Worm (Caenorhabditis elegans) whole organism, young adult: ENCODE measurements around the gene F35D2.1.

Experiments used
- B0035.1 ChIP-seq: sonication (generic microtip); optimal IDR thresholded peaks from 2 replicates; lab custom pipeline; 2016; ENCODE audit warnings: missing genetic modification characterization, mild to moderate bottlenecking, missing compliant biosample characterization, missing genotype, missing genetic modification reagents
- B0261.1 ChIP-seq: sonication (generic microtip); optimal IDR thresholded peaks from 2 replicates; lab custom pipeline; 2016; ENCODE audit warnings: mild to moderate bottlenecking, missing genetic modification characterization, moderate library complexity, missing compliant biosample characterization
- D2030.7 ChIP-seq: fragments of 200-800 bp; sonication (Bioruptor generic); IDR thresholded peaks from 2 replicates; pipeline ENCODE4 v1.3.6; 2022; ENCODE audit warnings: missing genetic modification reagents, missing genetic modification characterization, missing compliant biosample characterization
- F22D6.2 ChIP-seq: sonication (generic microtip); optimal IDR thresholded peaks from 2 replicates; lab custom pipeline; 2016; ENCODE audit warnings: mild to moderate bottlenecking, missing genetic modification characterization, missing compliant biosample characterization
- F37B4.10 ChIP-seq: fragments of 200-800 bp; sonication (Bioruptor generic); IDR thresholded peaks from 2 replicates; pipeline ENCODE4 v1.3.6; 2022; ENCODE audit warnings: missing genetic modification characterization, missing compliant biosample characterization
- F52B5.7 ChIP-seq: sonication (generic microtip); optimal IDR thresholded peaks from 2 replicates; lab custom pipeline; 2016; ENCODE audit warnings: mild to moderate bottlenecking, missing genetic modification characterization, missing compliant biosample characterization
- F55B11.4 ChIP-seq: sonication (generic microtip); optimal IDR thresholded peaks from 2 replicates; lab custom pipeline; 2016; ENCODE audit warnings: missing compliant biosample characterization, missing genetic modification characterization, borderline replicate concordance; ENCODE audit not compliant: insufficient read depth
- F57A8.1 ChIP-seq: fragments of 200-800 bp; sonication (Bioruptor generic); optimal IDR thresholded peaks from 2 replicates; lab custom pipeline; 2018; ENCODE audit warnings: mild to moderate bottlenecking, missing genetic modification characterization, moderate library complexity, missing compliant biosample characterization
- Y53F4B.3 ChIP-seq: fragments of 200-800 bp; sonication (Bioruptor generic); IDR thresholded peaks from 2 replicates; pipeline ENCODE4 v1.3.6; 2022; ENCODE audit warnings: missing genetic modification reagents, missing genetic modification characterization, missing compliant biosample characterization
- Y53G8AR.9 ChIP-seq: fragments of 200-800 bp; sonication (Bioruptor generic); conservative IDR thresholded peaks from 2 replicates; pipeline ENCODE4 v1.3.6; 2022; ENCODE audit warnings: missing genetic modification reagents, missing genetic modification characterization, missing compliant biosample characterization
- Y56A3A.18 ChIP-seq: fragments of 200-800 bp; sonication (Bioruptor generic); IDR thresholded peaks from 2 replicates; pipeline ENCODE4 v1.3.6; 2022; ENCODE audit warnings: missing genetic modification reagents, missing genetic modification characterization, missing compliant biosample characterization
- Y95B8A.8 ChIP-seq: fragments of 200-800 bp; sonication (Bioruptor generic); IDR thresholded peaks from 2 replicates; pipeline ENCODE4 v1.3.6; 2022; ENCODE audit warnings: missing genetic modification reagents, missing genetic modification characterization, missing compliant biosample characterization
- ZK185.1 ChIP-seq: sonication (generic microtip); optimal IDR thresholded peaks from 2 replicates; lab custom pipeline; 2016; ENCODE audit warnings: mild to moderate bottlenecking, missing genetic modification characterization, missing compliant biosample characterization; ENCODE audit not compliant: poor library complexity, severe bottlenecking
- akir-1 ChIP-seq: fragments of 200-800 bp; sonication (Bioruptor generic); optimal IDR thresholded peaks from 2 replicates; lab custom pipeline; 2018; ENCODE audit warnings: mild to moderate bottlenecking, missing genetic modification characterization, moderate library complexity, missing compliant biosample characterization
- aptf-3 ChIP-seq: fragments of 200-800 bp; sonication (Bioruptor generic); IDR thresholded peaks from 2 replicates; pipeline ENCODE4 v1.3.6; 2022; ENCODE audit warnings: missing genetic modification characterization, missing compliant biosample characterization
- atf-7 ChIP-seq: sonication (generic microtip); optimal IDR thresholded peaks from 2 replicates; lab custom pipeline; 2017; ENCODE audit warnings: mild to moderate bottlenecking, missing genetic modification characterization, missing compliant biosample characterization
- athp-1 ChIP-seq: sonication (generic microtip); optimal IDR thresholded peaks from 2 replicates; lab custom pipeline; 2017; ENCODE audit warnings: mild to moderate bottlenecking, missing genetic modification characterization, missing compliant biosample characterization
- attf-6 ChIP-seq: fragments of 200-800 bp; sonication (Bioruptor generic); IDR thresholded peaks from 2 replicates; pipeline ENCODE4 v1.3.6; 2022; ENCODE audit warnings: missing genetic modification reagents, missing genetic modification characterization, missing compliant biosample characterization
- ceh-100 ChIP-seq: fragments of 200-800 bp; sonication (Bioruptor generic); IDR thresholded peaks from 2 replicates; pipeline ENCODE4 v1.3.6; 2022; ENCODE audit warnings: missing genetic modification reagents, missing genetic modification characterization, missing compliant biosample characterization
- ceh-27 ChIP-seq: fragments of 200-800 bp; sonication (Bioruptor generic); optimal IDR thresholded peaks from 2 replicates; lab custom pipeline; 2018; ENCODE audit warnings: mild to moderate bottlenecking, missing genetic modification characterization, moderate library complexity, missing compliant biosample characterization
- ceh-40 ChIP-seq: fragments of 200-800 bp; sonication (Bioruptor generic); IDR thresholded peaks from 2 replicates; pipeline ENCODE4 v1.3.6; 2022; ENCODE audit warnings: missing genetic modification characterization, missing compliant biosample characterization
- die-1 ChIP-seq: sonication (generic microtip); optimal IDR thresholded peaks from 2 replicates; lab custom pipeline; 2016; ENCODE audit warnings: missing genotype, mild to moderate bottlenecking, missing genetic modification characterization, missing compliant biosample characterization
- ets-4 ChIP-seq: fragments of 200-800 bp; sonication (Bioruptor generic); optimal IDR thresholded peaks from 2 replicates; lab custom pipeline; 2018; ENCODE audit warnings: mild to moderate bottlenecking, missing genetic modification characterization, missing compliant biosample characterization
- fkh-3 ChIP-seq: sonication (generic microtip); optimal IDR thresholded peaks from 2 replicates; lab custom pipeline; 2016; ENCODE audit warnings: mild to moderate bottlenecking, missing genetic modification characterization, missing compliant biosample characterization
- gei-17 ChIP-seq: fragments of 200-800 bp; sonication (Bioruptor generic); optimal IDR thresholded peaks from 2 replicates; lab custom pipeline; 2018; ENCODE audit warnings: mild to moderate bottlenecking, missing genetic modification characterization, missing compliant biosample characterization
- him-1 ChIP-seq: sonication (generic microtip); optimal IDR thresholded peaks from 2 replicates; lab custom pipeline; 2016; ENCODE audit warnings: missing genotype, missing genetic modification reagents, missing genetic modification characterization, missing compliant biosample characterization
- hlh-26 ChIP-seq: fragments of 200-800 bp; sonication (Bioruptor generic); conservative IDR thresholded peaks from 2 replicates; pipeline ENCODE4 v1.3.6; 2022; ENCODE audit warnings: missing genetic modification reagents, missing genetic modification characterization, missing compliant biosample characterization
- hmg-1.2 ChIP-seq: fragments of 200-800 bp; sonication (Bioruptor generic); IDR thresholded peaks from 2 replicates; pipeline ENCODE4 v1.3.6; 2022; ENCODE audit warnings: missing genetic modification reagents, missing genetic modification characterization, missing compliant biosample characterization
- hmg-20 ChIP-seq: fragments of 200-800 bp; sonication (Bioruptor generic); IDR thresholded peaks from 2 replicates; pipeline ENCODE4 v1.3.6; 2022; ENCODE audit warnings: missing genetic modification reagents, missing genetic modification characterization, missing compliant biosample characterization
- hsf-1 ChIP-seq: fragments of 200-800 bp; sonication (Bioruptor generic); IDR thresholded peaks from 2 replicates; pipeline ENCODE4 v1.3.6; 2022; ENCODE audit warnings: missing genetic modification reagents, missing genetic modification characterization, missing compliant biosample characterization
- lag-1 ChIP-seq: fragments of 200-800 bp; sonication (Bioruptor generic); IDR thresholded peaks from 2 replicates; pipeline ENCODE4 v1.3.6; 2022; ENCODE audit warnings: missing genetic modification reagents, missing genetic modification characterization, missing compliant biosample characterization
- let-526 ChIP-seq: fragments of 200-800 bp; sonication (Bioruptor generic); IDR thresholded peaks from 2 replicates; pipeline ENCODE4 v1.3.6; 2022; ENCODE audit warnings: missing genetic modification reagents, missing genetic modification characterization, missing compliant biosample characterization
- let-607 ChIP-seq, 2 experiments: fragments of 200-800 bp in 1 of 2; sonication (Bioruptor generic) in 1 of 2; sonication (generic microtip) in 1 of 2; optimal IDR thresholded peaks; 2 replicates each; lab custom pipeline; 2016 to 2018; ENCODE audit warnings: mild to moderate bottlenecking in 2 of 2, missing compliant biosample characterization in 2 of 2, missing genetic modification characterization in 2 of 2, moderate library complexity in 2 of 2, missing genotype in 1 of 2
- mel-28 ChIP-seq: sonication (generic microtip); optimal IDR thresholded peaks from 2 replicates; lab custom pipeline; 2016; ENCODE audit warnings: borderline replicate concordance, mild to moderate bottlenecking, missing genetic modification characterization, missing compliant biosample characterization
- mes-4 ChIP-seq: sonication (generic microtip); optimal IDR thresholded peaks from 2 replicates; lab custom pipeline; 2016; ENCODE audit warnings: missing genotype, missing genetic modification characterization, missing compliant biosample characterization
- nfya-1 ChIP-seq: sonication (generic microtip); optimal IDR thresholded peaks from 2 replicates; lab custom pipeline; 2017; ENCODE audit warnings: antibody characterized with exemption, missing compliant biosample characterization, missing genetic modification characterization, borderline replicate concordance; ENCODE audit not compliant: insufficient read depth
- nfyb-1 ChIP-seq: fragments of 200-800 bp; sonication (Bioruptor generic); IDR thresholded peaks from 2 replicates; pipeline ENCODE4 v1.3.6; 2022; ENCODE audit warnings: missing genetic modification reagents, missing genetic modification characterization, missing compliant biosample characterization
- nhr-120 ChIP-seq: fragments of 200-800 bp; sonication (Bioruptor generic); IDR thresholded peaks from 2 replicates; pipeline ENCODE4 v1.3.6; 2022; ENCODE audit warnings: missing genetic modification characterization, missing compliant biosample characterization
- repo-1 ChIP-seq: sonication (generic microtip); optimal IDR thresholded peaks from 2 replicates; lab custom pipeline; 2017; ENCODE audit warnings: mild to moderate bottlenecking, missing genetic modification characterization, missing compliant biosample characterization
- rpc-1 ChIP-seq, 2 experiments: fragments of 150-350 bp in 1 of 2; sonication (generic microtip) in 1 of 2; optimal IDR thresholded peaks; 2 replicates each; lab custom pipeline; 2014 to 2018; ENCODE audit warnings: missing biosample characterization in 1 of 2, missing genetic modification characterization in 1 of 2, missing genetic modification reagents in 1 of 2, missing genotype in 1 of 2
- sea-2 ChIP-seq: fragments of 200-800 bp; sonication (Bioruptor generic); IDR thresholded peaks from 2 replicates; pipeline ENCODE4 v1.3.6; 2022; ENCODE audit warnings: missing genetic modification characterization, missing compliant biosample characterization
- snpc-3.4 ChIP-seq: sonication (generic microtip); optimal IDR thresholded peaks from 2 replicates; lab custom pipeline; 2017; ENCODE audit warnings: missing genetic modification characterization, mild to moderate bottlenecking, missing compliant biosample characterization, antibody characterized with exemption, moderate library complexity, missing genotype, missing genetic modification reagents
- somi-1 ChIP-seq: fragments of 200-800 bp; sonication (Bioruptor generic); optimal IDR thresholded peaks from 2 replicates; lab custom pipeline; 2018; ENCODE audit warnings: mild to moderate bottlenecking, missing genetic modification characterization, missing compliant biosample characterization
- tbp1 ChIP-seq: fragments of 200-800 bp; sonication (Bioruptor generic); optimal IDR thresholded peaks from 2 replicates; lab custom pipeline; 2018; ENCODE audit warnings: mild to moderate bottlenecking, missing genetic modification characterization, missing compliant biosample characterization
- xnd-1 ChIP-seq: sonication (generic microtip); optimal IDR thresholded peaks from 2 replicates; lab custom pipeline; 2016; ENCODE audit warnings: missing genotype, missing genetic modification reagents, missing genetic modification characterization, missing compliant biosample characterization
- ztf-22 ChIP-seq: fragments of 200-800 bp; sonication (Bioruptor generic); optimal IDR thresholded peaks from 2 replicates; lab custom pipeline; 2018; ENCODE audit warnings: mild to moderate bottlenecking, missing genetic modification characterization, moderate library complexity, missing compliant biosample characterization

Gene F35D2.1

DNA sequence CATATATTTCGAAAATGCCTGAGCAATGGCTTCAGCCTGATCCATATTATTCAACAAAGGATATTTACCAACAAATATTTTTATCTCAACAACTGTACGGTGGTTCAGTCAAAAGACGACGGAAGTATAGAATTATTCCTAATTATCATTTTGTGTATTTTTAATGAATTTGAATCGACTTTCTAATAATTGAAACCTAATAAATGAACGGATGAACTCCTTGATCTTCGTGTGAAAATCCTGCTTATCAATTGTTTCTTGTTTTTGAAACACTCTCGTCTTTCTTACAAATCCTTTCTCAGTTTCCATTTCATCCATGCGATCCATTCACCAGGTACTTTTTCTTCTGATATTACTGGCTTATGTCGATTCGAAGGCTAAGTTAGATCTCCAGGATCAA is at the start of gene F35D2.1:
Gene F35D2.1 (plus strand): TSS at position 301 of the 400 bp plus-strand sequence.
- TF ChIP-seq mel-28 = no peak
- TF ChIP-seq attf-6 (GFP tag; lab: Robert Waterston, UW) = no peak
- no peak for TF ChIP-seq him-1 (tag; lab: Kevin White, UChicago)
- no peak for TF ChIP-seq nfya-1
- TF ChIP-seq F22D6.2 (tag; lab: Kevin White, UChicago) = no peak
- no peak for TF ChIP-seq ztf-22 (GFP tag; lab: Kevin White, UChicago)
- TF ChIP-seq let-607 (tag; optimal IDR thresholded peaks at IDR 0.05; lab: Kevin White, UChicago) = no peak
- no peak for TF ChIP-seq tbp1 (GFP tag; lab: Kevin White, UChicago)
- no peak for TF ChIP-seq snpc-3.4 (tag; lab: Kevin White, UChicago)
- no peak for TF ChIP-seq ceh-100 (GFP tag; lab: Robert Waterston, UW)
- TF ChIP-seq mes-4 = no peak
- no peak for TF ChIP-seq repo-1 (tag; lab: Kevin White, UChicago)
- no peak for TF ChIP-seq gei-17 (GFP tag; lab: Kevin White, UChicago)
- TF ChIP-seq die-1 (tag; lab: Kevin White, UChicago) = no peak
- TF ChIP-seq F52B5.7 = no peak
- no peak for TF ChIP-seq D2030.7
- TF ChIP-seq nhr-120 = no peak

DNA sequence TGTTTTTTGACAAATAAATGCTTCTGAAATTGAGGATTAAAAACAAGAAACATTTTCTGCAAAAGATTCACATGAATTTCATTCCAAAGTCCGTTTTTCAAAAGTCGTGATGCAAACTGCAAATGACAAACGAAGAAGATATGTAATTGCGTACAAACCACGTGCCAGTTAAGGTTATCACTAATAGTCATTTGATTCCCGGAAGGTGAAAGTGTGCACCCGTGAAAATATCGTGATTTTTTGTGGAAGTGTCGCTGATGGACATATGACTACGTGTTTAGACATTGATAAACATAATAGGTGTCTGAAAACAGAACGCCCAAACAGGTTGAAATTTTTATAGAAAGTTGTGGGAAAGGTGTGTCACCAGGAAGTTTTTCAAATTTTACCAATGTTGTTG is 47.5 kb upstream of the F35D2.1 start:
- TF ChIP-seq ceh-40 (GFP tag; lab: Robert Waterston, UW) (0 out of 2 replicates have a peak, but pooled peaks have one; percentile 32), ets-4 (GFP tag; lab: Kevin White, UChicago) (peak; percentile 75), rpc-1 (optimal IDR thresholded peaks at IDR 0.05; lab: Kevin White, UChicago) (no peak), rpc-1 (tag; optimal IDR thresholded peaks at IDR 0.05; lab: Kevin White, UChicago) (no peak), mel-28 (no peak), hlh-26 (GFP tag; lab: Robert Waterston, UW) (no peak), B0035.1 (tag; lab: Kevin White, UChicago) (no peak), hmg-1.2 (0 out of 2 replicates have a peak, but pooled peaks have one; percentile 24), F37B4.10 (GFP tag; lab: Robert Waterston, UW) (0 out of 2 replicates have a peak, but pooled peaks have one; percentile 41), nfyb-1 (GFP tag; lab: Robert Waterston, UW) (0 out of 2 replicates have a peak, but pooled peaks have one; percentile 37), akir-1 (no peak), xnd-1 (tag; lab: Kevin White, UChicago) (no peak), F22D6.2 (tag; lab: Kevin White, UChicago) (peak; percentile 3), let-526 (GFP tag; lab: Robert Waterston, UW) (peak; percentile 62; the same call in 1 of the 2 replicates), sea-2 (no peak), athp-1 (tag; lab: Kevin White, UChicago) (no peak), atf-7 (peak; percentile 88), ceh-27 (GFP tag; lab: Kevin White, UChicago) (no peak), let-607 (tag; optimal IDR thresholded peaks at IDR 0.05; lab: Kevin White, UChicago) (peak in 1 of 2 experiments; percentile 62), D2030.7 (no peak), Y95B8A.8 (peak; percentile 53; the same call in 1 of the 2 replicates), B0261.1 (no peak), mes-4 (no peak), ZK185.1 (tag; lab: Kevin White, UChicago) (peak; percentile 25), Y53F4B.3 (GFP tag; lab: Robert Waterston, UW) (no peak), Y56A3A.18 (GFP tag; lab: Robert Waterston, UW) (no peak), hsf-1 (GFP tag; lab: Robert Waterston, UW) (0 out of 2 replicates have a peak, but pooled peaks have one; percentile 44), Y53G8AR.9 (GFP tag; lab: Robert Waterston, UW) (0 out of 2 replicates have a peak, but pooled peaks have one; percentile 30), F57A8.1 (GFP tag; lab: Kevin White, UChicago) (no peak), hmg-20 (GFP tag; lab: Robert Waterston, UW) (no peak), repo-1 (tag; lab: Kevin White, UChicago) (no peak), somi-1 (GFP tag; lab: Kevin White, UChicago) (peak; percentile 20), lag-1 (GFP tag; lab: Robert Waterston, UW) (no peak), F55B11.4 (tag; lab: Kevin White, UChicago) (no peak), aptf-3 (no peak), fkh-3 (tag; lab: Kevin White, UChicago) (no peak)
